Worm (Caenorhabditis elegans) whole organism, early embryonic: Measurements from ENCODE around the gene nft-1.

Source experiments
- B0310.2 ChIP-seq: sonication (generic microtip); optimal IDR thresholded peaks from 2 replicates; lab custom pipeline; 2016; ENCODE audit warnings: mild to moderate bottlenecking, missing genetic modification characterization, missing compliant biosample characterization
- F13C5.2 ChIP-seq: sonication (generic microtip); optimal IDR thresholded peaks from 2 replicates; lab custom pipeline; 2017; ENCODE audit warnings: mild to moderate bottlenecking, missing genetic modification characterization, inconsistent platforms, missing compliant biosample characterization
- aly-1 ChIP-seq: sonication (generic microtip); optimal IDR thresholded peaks from 2 replicates; lab custom pipeline; 2016; ENCODE audit warnings: missing genetic modification characterization, missing compliant biosample characterization
- ama-1 ChIP-seq: fragments of 150-350 bp; optimal IDR thresholded peaks from 2 replicates; lab custom pipeline; 2014
- ceh-13 ChIP-seq: fragments of 200-800 bp; sonication (Bioruptor generic); optimal IDR thresholded peaks from 2 replicates; lab custom pipeline; 2018; ENCODE audit warnings: mild to moderate bottlenecking, missing genetic modification characterization, missing compliant biosample characterization
- ceh-36 ChIP-seq: sonication (generic microtip); optimal IDR thresholded peaks from 2 replicates; lab custom pipeline; 2016; ENCODE audit warnings: missing genetic modification characterization, inconsistent platforms, missing compliant biosample characterization
- ets-7 ChIP-seq: sonication (generic microtip); optimal IDR thresholded peaks from 2 replicates; lab custom pipeline; 2016; ENCODE audit warnings: missing genotype, missing genetic modification characterization, missing compliant biosample characterization
- flt-1 ChIP-seq: fragments of 200-800 bp; sonication (Bioruptor generic); IDR thresholded peaks from 2 replicates; pipeline ENCODE4 v1.3.6; 2022; ENCODE audit warnings: missing genetic modification characterization, missing compliant biosample characterization
- hmbx-1 ChIP-seq: sonication (generic microtip); optimal IDR thresholded peaks from 2 replicates; lab custom pipeline; 2016; ENCODE audit warnings: mild to moderate bottlenecking, missing genetic modification characterization, missing compliant biosample characterization
- hmg-4 ChIP-seq: fragments of 200-800 bp; sonication (Bioruptor generic); optimal IDR thresholded peaks from 2 replicates; lab custom pipeline; 2018; ENCODE audit warnings: mild to moderate bottlenecking, missing genetic modification characterization, missing compliant biosample characterization
- hnd-1 ChIP-seq: sonication (generic microtip); optimal IDR thresholded peaks from 2 replicates; lab custom pipeline; 2016; ENCODE audit warnings: missing genetic modification characterization, missing compliant biosample characterization
- pes-1 ChIP-seq: fragments of 200-800 bp; sonication (Bioruptor generic); IDR thresholded peaks from 2 replicates; pipeline ENCODE4 v1.3.6; 2022; ENCODE audit warnings: missing genetic modification reagents, missing genetic modification characterization, missing compliant biosample characterization
- scrt-1 ChIP-seq: fragments of 200-800 bp; sonication (Bioruptor generic); IDR thresholded peaks from 2 replicates; pipeline ENCODE4 v1.3.6; 2022; ENCODE audit warnings: missing genetic modification characterization, missing compliant biosample characterization
- sea-1 ChIP-seq: fragments of 200-800 bp; sonication (Bioruptor generic); conservative IDR thresholded peaks from 2 replicates; pipeline ENCODE4 v1.3.6; 2022; ENCODE audit warnings: missing genetic modification characterization, missing compliant biosample characterization
- tbx-11 ChIP-seq: fragments of 200-800 bp; sonication (Bioruptor generic); IDR thresholded peaks from 2 replicates; pipeline ENCODE4 v1.3.6; 2022; ENCODE audit warnings: missing genetic modification characterization, missing compliant biosample characterization
- tbx-37 ChIP-seq: fragments of 200-800 bp; sonication (Bioruptor generic); conservative IDR thresholded peaks from 2 replicates; pipeline ENCODE4 v1.3.6; 2022; ENCODE audit warnings: missing genetic modification reagents, missing genetic modification characterization, missing compliant biosample characterization
- tra-4 ChIP-seq: sonication (generic microtip); optimal IDR thresholded peaks from 2 replicates; lab custom pipeline; 2017; ENCODE audit warnings: missing genetic modification characterization, missing compliant biosample characterization

The nft-1 gene

DNA sequence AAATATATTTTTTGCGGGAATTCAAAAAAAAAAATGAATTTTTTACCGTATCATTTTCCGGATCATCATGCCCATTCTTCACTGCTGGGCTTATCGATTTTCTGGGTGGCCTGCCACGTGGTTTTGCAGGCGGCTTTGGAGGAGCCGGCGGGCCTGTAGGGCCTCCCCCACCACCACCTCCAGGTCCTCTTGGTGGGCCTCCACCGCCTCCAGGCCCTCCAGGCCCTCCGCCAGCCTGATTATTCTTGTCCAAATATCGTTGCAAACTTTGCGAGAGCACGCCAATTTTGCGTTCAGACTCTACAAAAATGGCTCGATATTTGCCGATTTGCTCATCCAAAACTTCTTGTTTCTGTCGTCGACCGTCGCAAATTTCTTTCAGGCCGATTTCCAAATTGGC, 27.4 kb downstream of the nft-1 start:
- no peak for TF ChIP-seq pes-1
- TF ChIP-seq sea-1 = no peak
- no peak for TF ChIP-seq hnd-1 (tag; lab: Kevin White, UChicago)
- TF ChIP-seq B0310.2 (tag; lab: Kevin White, UChicago) = no peak
- TF ChIP-seq scrt-1 = no peak
- no peak for TF ChIP-seq hmbx-1
- TF ChIP-seq hmg-4 (GFP tag; lab: Kevin White, UChicago) = no peak
- no peak for TF ChIP-seq ama-1 (lab: Kevin White, UChicago)
- no peak for TF ChIP-seq tra-4
- TF ChIP-seq ceh-13 = no peak
- no peak for TF ChIP-seq ets-7

- TF ChIP-seq tbx-11 (no peak), pes-1 (no peak), ama-1 (lab: Kevin White, UChicago) (no peak), tbx-37 (GFP tag; lab: Robert Waterston, UW) (no peak), ceh-36 (tag; lab: Kevin White, UChicago) (no peak), ceh-13 (no peak), hnd-1 (tag; lab: Kevin White, UChicago) (no peak), hmg-4 (GFP tag; lab: Kevin White, UChicago) (no peak), scrt-1 (no peak), F13C5.2 (no peak), ets-7 (no peak), aly-1 (tag; lab: Kevin White, UChicago) (no peak), tra-4 (no peak), flt-1 (GFP tag; lab: Robert Waterston, UW) (no peak), hmbx-1 (no peak)
Observed at ce11 chrIII:11954150-11954549, 30.5 kb downstream of the nft-1 start.

DNA sequence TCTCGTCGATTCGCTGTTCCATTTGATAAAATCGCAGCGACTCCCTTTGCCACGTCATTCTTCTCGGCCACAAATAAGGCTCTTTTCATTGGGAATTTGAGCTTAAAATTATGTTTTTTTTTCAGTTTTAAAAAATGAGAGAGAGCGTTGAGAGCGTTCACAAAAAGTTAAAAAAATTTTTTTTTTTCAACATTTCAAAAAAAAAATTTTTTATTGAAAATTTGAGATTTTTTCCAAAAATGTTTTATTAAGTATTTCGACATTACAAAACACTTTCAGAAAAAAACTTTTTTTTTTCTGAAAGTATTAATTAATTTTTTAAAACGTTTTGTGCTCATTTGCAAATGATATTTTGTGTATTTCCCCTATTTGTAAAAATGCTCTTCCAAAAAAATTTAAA, 36.4 kb downstream of the nft-1 start, which contains the start of gene top-3:
top-3 (minus strand) TSS at position 101 of the 400 bp plus-strand sequence.
- TF ChIP-seq ceh-13 = no peak
- TF ChIP-seq tbx-37 (GFP tag; lab: Robert Waterston, UW) = no peak
- TF ChIP-seq ama-1 (lab: Kevin White, UChicago) = no peak
- no peak for TF ChIP-seq B0310.2 (tag; lab: Kevin White, UChicago)
- TF ChIP-seq pes-1 = no peak
- TF ChIP-seq hmbx-1 = no peak
- no peak for TF ChIP-seq aly-1 (tag; lab: Kevin White, UChicago)
- TF ChIP-seq scrt-1 = no peak
- TF ChIP-seq tbx-11 = no peak
- no peak for TF ChIP-seq sea-1

ce11 chrIII:11971342-11971741, 47.7 kb downstream of the nft-1 start, which contains the start of gene Y56A3A.28:
Gene Y56A3A.28, minus strand, starts transcription at chrIII:11971374.
- TF ChIP-seq sea-1 (no peak), ama-1 (lab: Kevin White, UChicago) (no peak), ceh-13 (no peak), flt-1 (GFP tag; lab: Robert Waterston, UW) (no peak), B0310.2 (tag; lab: Kevin White, UChicago) (no peak)

- TF ChIP-seq ama-1 (lab: Kevin White, UChicago) (no peak), ceh-13 (no peak), tra-4 (no peak), flt-1 (GFP tag; lab: Robert Waterston, UW) (no peak), F13C5.2 (no peak), pes-1 (no peak), ets-7 (no peak), sea-1 (no peak), hnd-1 (tag; lab: Kevin White, UChicago) (no peak), ceh-36 (tag; lab: Kevin White, UChicago) (no peak), tbx-11 (no peak), tbx-37 (GFP tag; lab: Robert Waterston, UW) (no peak)
Observed at ce11 chrIII:11973996-11974395, 50.3 kb downstream of the nft-1 start, which contains the start of gene ung-1. Gene ung-1, minus strand, starts transcription at chrIII:11974096.

- no peak for TF ChIP-seq F13C5.2
- no peak for TF ChIP-seq aly-1 (tag; lab: Kevin White, UChicago)
Observed at ce11 chrIII:11974414-11974813, 50.7 kb downstream of the nft-1 start, which contains the start of gene Y56A3A.31. Gene Y56A3A.31, plus strand, starts transcription at chrIII:11974477.

ce11 chrIII:11978742-11979141, 55.1 kb downstream of the nft-1 start, which contains the start of gene Y56A3A.30:
Gene Y56A3A.30, minus strand, starts transcription at chrIII:11979065.
- TF ChIP-seq hmbx-1 (no peak), sea-1 (no peak), aly-1 (tag; lab: Kevin White, UChicago) (no peak), ceh-13 (no peak), tbx-37 (GFP tag; lab: Robert Waterston, UW) (no peak), ceh-36 (tag; lab: Kevin White, UChicago) (no peak)
